Worm (Caenorhabditis elegans) whole organism, midembryonic: ENCODE results near the gene F40A3.1.

Experiments
- T22C8.4 ChIP-seq: fragments of 200-800 bp; sonication (Bioruptor generic); IDR thresholded peaks from 2 replicates; pipeline ENCODE4 v1.3.6; 2022; ENCODE audit warnings: missing genetic modification characterization, missing compliant biosample characterization
- cog-1 ChIP-seq: sonication (generic microtip); optimal IDR thresholded peaks from 2 replicates; lab custom pipeline; 2016; ENCODE audit warnings: missing genetic modification characterization, missing compliant biosample characterization
- flt-1 ChIP-seq: fragments of 200-800 bp; sonication (Bioruptor generic); IDR thresholded peaks from 2 replicates; pipeline ENCODE4 v1.3.6; 2022; ENCODE audit warnings: missing genetic modification characterization, missing compliant biosample characterization

DNA sequence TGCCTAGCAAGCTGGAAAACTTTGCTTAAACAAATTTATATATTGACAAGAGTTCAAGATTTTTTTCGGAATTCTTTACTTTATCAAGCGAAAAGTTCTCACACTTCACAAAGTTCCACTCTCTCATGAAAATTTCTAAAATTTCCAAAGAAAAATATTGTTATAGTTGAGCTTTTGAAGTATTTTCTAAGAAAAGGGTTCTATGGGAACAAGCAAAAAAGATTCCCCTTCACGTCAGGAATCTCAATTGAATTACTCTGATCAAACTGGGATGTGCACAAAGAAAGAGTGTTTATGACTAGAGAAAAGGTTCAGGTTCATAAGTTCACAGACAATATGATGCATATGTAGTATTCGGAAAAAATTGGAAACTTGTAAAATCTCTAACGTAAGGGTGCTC lies 13.1 kb downstream of the F40A3.1 start:
- TF ChIP-seq T22C8.4 (GFP tag; lab: Robert Waterston, UW) = no peak
- TF ChIP-seq flt-1 (GFP tag; lab: Robert Waterston, UW) = no peak
- no peak for TF ChIP-seq cog-1
